Fruit fly (Drosophila melanogaster) S2 (cell line): ENCODE measurements around the gene CG18213.

Experiments used
- CG8478 ChIP-seq: fragments of >200 bp; optimal IDR thresholded peaks from 2 replicates; lab custom pipeline; 2018
- CTCF ChIP-seq, 2 experiments: fragments of >200 bp; optimal IDR thresholded peaks; 2 replicates each; lab custom pipeline; 2018

dm6 chr3R:17042838-17043569 lies 3.0 kb upstream of the CG18213 start, which contains the start of the genes bdwf and Patr-1:
- TF ChIP-seq CTCF (optimal IDR thresholded peaks at IDR 0.05; lab: Kevin White, UChicago) (no peak), CG8478 (lab: Kevin White, UChicago) (no peak)
